Worm (Caenorhabditis elegans) whole organism, late embryonic: ENCODE results near the gene Y73F8A.26.

Experiments used
- C38D4.7 ChIP-seq: fragments of 200-800 bp; sonication (Bioruptor generic); optimal IDR thresholded peaks from 2 replicates; lab custom pipeline; 2018; ENCODE audit warnings: mild to moderate bottlenecking, missing genetic modification characterization, moderate library complexity, missing compliant biosample characterization
- K02D7.2 ChIP-seq: sonication (generic microtip); optimal IDR thresholded peaks from 2 replicates; lab custom pipeline; 2017; ENCODE audit warnings: mild to moderate bottlenecking, missing genetic modification characterization, missing compliant biosample characterization
- T23F11.4 ChIP-seq: fragments of 200-800 bp; sonication (Bioruptor generic); optimal IDR thresholded peaks from 2 replicates; lab custom pipeline; 2018; ENCODE audit warnings: mild to moderate bottlenecking, missing genetic modification characterization, missing compliant biosample characterization
- Y22D7AL.16 ChIP-seq: sonication (generic microtip); optimal IDR thresholded peaks from 2 replicates; lab custom pipeline; 2016; ENCODE audit warnings: missing genetic modification characterization, missing compliant biosample characterization
- ahr-1 ChIP-seq: sonication (generic microtip); optimal IDR thresholded peaks from 2 replicates; lab custom pipeline; 2016; ENCODE audit warnings: missing genetic modification characterization, missing compliant biosample characterization
- ama-1 ChIP-seq: fragments of 150-350 bp; optimal IDR thresholded peaks from 2 replicates; lab custom pipeline; 2014
- ceh-14 ChIP-seq: sonication (generic microtip); optimal IDR thresholded peaks from 2 replicates; lab custom pipeline; 2016; ENCODE audit warnings: missing genotype, missing genetic modification characterization, missing compliant biosample characterization
- ceh-18 ChIP-seq: sonication (generic microtip); optimal IDR thresholded peaks from 2 replicates; lab custom pipeline; 2016; ENCODE audit warnings: missing genetic modification characterization, missing compliant biosample characterization
- ceh-19 ChIP-seq: fragments of 200-800 bp; sonication (Bioruptor generic); optimal IDR thresholded peaks from 2 replicates; lab custom pipeline; 2018; ENCODE audit warnings: mild to moderate bottlenecking, missing genetic modification characterization, missing compliant biosample characterization
- ceh-22 ChIP-seq: sonication (generic microtip); optimal IDR thresholded peaks from 2 replicates; lab custom pipeline; 2017; ENCODE audit warnings: missing biosample characterization, missing genetic modification characterization
- ceh-24 ChIP-seq: sonication (generic microtip); optimal IDR thresholded peaks from 2 replicates; lab custom pipeline; 2016; ENCODE audit warnings: mild to moderate bottlenecking, missing genetic modification characterization, missing compliant biosample characterization
- ceh-30 ChIP-seq: fragments of 150-350 bp; optimal IDR thresholded peaks from 2 replicates; lab custom pipeline; 2014; ENCODE audit warnings: missing biosample characterization, missing genetic modification characterization
- ceh-34 ChIP-seq: sonication (generic microtip); optimal IDR thresholded peaks from 2 replicates; lab custom pipeline; 2016; ENCODE audit warnings: mild to moderate bottlenecking, missing genetic modification characterization, missing compliant biosample characterization
- ceh-45 ChIP-seq: fragments of 200-800 bp; sonication (Bioruptor generic); IDR thresholded peaks from 2 replicates; pipeline ENCODE4 v1.3.6; 2022; ENCODE audit warnings: missing genetic modification reagents, missing genetic modification characterization, missing compliant biosample characterization
- ceh-48 ChIP-seq: sonication (generic microtip); optimal IDR thresholded peaks from 2 replicates; lab custom pipeline; 2016; ENCODE audit warnings: missing genetic modification characterization, inconsistent platforms, missing compliant biosample characterization
- ceh-9 ChIP-seq: sonication (generic microtip); optimal IDR thresholded peaks from 2 replicates; lab custom pipeline; 2016; ENCODE audit warnings: mild to moderate bottlenecking, missing genetic modification characterization, inconsistent platforms, missing compliant biosample characterization
- che-1 ChIP-seq: sonication (generic microtip); optimal IDR thresholded peaks from 2 replicates; lab custom pipeline; 2016; ENCODE audit warnings: mild to moderate bottlenecking, missing genetic modification characterization, missing compliant biosample characterization
- dmd-4 ChIP-seq: sonication (generic microtip); optimal IDR thresholded peaks from 2 replicates; lab custom pipeline; 2016; ENCODE audit warnings: borderline replicate concordance, missing genetic modification characterization, missing compliant biosample characterization
- dve-1 ChIP-seq: sonication (generic microtip); optimal IDR thresholded peaks from 2 replicates; lab custom pipeline; 2017; ENCODE audit warnings: antibody characterized with exemption, mild to moderate bottlenecking, missing genetic modification characterization, missing compliant biosample characterization
- elt-2 ChIP-seq: sonication (generic microtip); optimal IDR thresholded peaks from 2 replicates; lab custom pipeline; 2016; ENCODE audit warnings: missing genetic modification reagents, missing genetic modification characterization, missing compliant biosample characterization
- elt-4 ChIP-seq: sonication (generic microtip); optimal IDR thresholded peaks from 2 replicates; lab custom pipeline; 2016; ENCODE audit warnings: missing genetic modification characterization, missing compliant biosample characterization
- eyg-1 ChIP-seq: sonication (generic microtip); optimal IDR thresholded peaks from 2 replicates; lab custom pipeline; 2016; ENCODE audit warnings: missing genotype, missing genetic modification characterization, missing compliant biosample characterization
- fax-1 ChIP-seq: sonication (generic microtip); optimal IDR thresholded peaks from 2 replicates; lab custom pipeline; 2016; ENCODE audit warnings: missing genotype, missing genetic modification characterization, missing compliant biosample characterization
- fkh-10 ChIP-seq: fragments of 150-350 bp; optimal IDR thresholded peaks from 2 replicates; lab custom pipeline; 2014; ENCODE audit warnings: missing biosample characterization, missing genetic modification reagents, missing genetic modification characterization
- hlh-13 ChIP-seq: fragments of 200-800 bp; sonication (Bioruptor generic); optimal IDR thresholded peaks from 2 replicates; lab custom pipeline; 2018; ENCODE audit warnings: mild to moderate bottlenecking, missing genetic modification characterization, missing compliant biosample characterization
- hlh-15 ChIP-seq: sonication (generic microtip); optimal IDR thresholded peaks from 2 replicates; lab custom pipeline; 2016; ENCODE audit warnings: missing genetic modification characterization, missing compliant biosample characterization
- hlh-30 ChIP-seq: sonication (generic microtip); optimal IDR thresholded peaks from 2 replicates; lab custom pipeline; 2017; ENCODE audit warnings: antibody characterized with exemption, missing genetic modification characterization, missing compliant biosample characterization; ENCODE audit not compliant: insufficient read depth
- hlh-6 ChIP-seq: sonication (generic microtip); optimal IDR thresholded peaks from 2 replicates; lab custom pipeline; 2016; ENCODE audit warnings: missing genotype, missing genetic modification characterization, missing compliant biosample characterization
- hlh-8 ChIP-seq: sonication (generic microtip); optimal IDR thresholded peaks from 2 replicates; lab custom pipeline; 2016; ENCODE audit warnings: missing genotype, missing genetic modification characterization, missing compliant biosample characterization
- lim-6 ChIP-seq: sonication (generic microtip); optimal IDR thresholded peaks from 2 replicates; lab custom pipeline; 2016; ENCODE audit warnings: missing genetic modification characterization, missing compliant biosample characterization
- lin-11 ChIP-seq: fragments of 200-800 bp; sonication (Bioruptor generic); optimal IDR thresholded peaks from 2 replicates; lab custom pipeline; 2018; ENCODE audit warnings: mild to moderate bottlenecking, missing genetic modification characterization, missing compliant biosample characterization
- madf-2 ChIP-seq: sonication (generic microtip); optimal IDR thresholded peaks from 2 replicates; lab custom pipeline; 2017; ENCODE audit warnings: missing genetic modification characterization, missing compliant biosample characterization
- mec-3 ChIP-seq: sonication (generic microtip); optimal IDR thresholded peaks from 2 replicates; lab custom pipeline; 2016; ENCODE audit warnings: borderline replicate concordance, missing genetic modification characterization, missing compliant biosample characterization
- nfya-1 ChIP-seq: sonication (generic microtip); optimal IDR thresholded peaks from 2 replicates; lab custom pipeline; 2017; ENCODE audit warnings: missing genetic modification characterization, mild to moderate bottlenecking, missing compliant biosample characterization, antibody characterized with exemption, moderate library complexity
- nhr-11 ChIP-seq: fragments of 150-350 bp; optimal IDR thresholded peaks from 2 replicates; lab custom pipeline; 2014; ENCODE audit warnings: missing biosample characterization, missing genetic modification characterization
- nhr-232 ChIP-seq: sonication (generic microtip); optimal IDR thresholded peaks from 2 replicates; lab custom pipeline; 2016; ENCODE audit warnings: missing genetic modification characterization, missing compliant biosample characterization
- npax-4 ChIP-seq: sonication (generic microtip); optimal IDR thresholded peaks from 2 replicates; lab custom pipeline; 2016; ENCODE audit warnings: missing genetic modification characterization, missing compliant biosample characterization
- odd-2 ChIP-seq: sonication (generic microtip); optimal IDR thresholded peaks from 2 replicates; lab custom pipeline; 2017; ENCODE audit warnings: antibody characterized with exemption, mild to moderate bottlenecking, missing genetic modification characterization, missing compliant biosample characterization
- pag-3 ChIP-seq: sonication (generic microtip); optimal IDR thresholded peaks from 2 replicates; lab custom pipeline; 2016; ENCODE audit warnings: missing compliant biosample characterization, missing genetic modification characterization, borderline replicate concordance
- pat-9 ChIP-seq: fragments of 200-800 bp; sonication (Bioruptor generic); optimal IDR thresholded peaks from 2 replicates; lab custom pipeline; 2018; ENCODE audit warnings: mild to moderate bottlenecking, missing genetic modification characterization, moderate library complexity, missing compliant biosample characterization
- pax-1 ChIP-seq: fragments of 150-350 bp; optimal IDR thresholded peaks from 2 replicates; lab custom pipeline; 2014; ENCODE audit warnings: missing biosample characterization, missing genetic modification characterization
- pha-2 ChIP-seq: sonication (generic microtip); optimal IDR thresholded peaks from 2 replicates; lab custom pipeline; 2017; ENCODE audit warnings: mild to moderate bottlenecking, missing genetic modification characterization, missing compliant biosample characterization
- pha-4 ChIP-seq: fragments of 150-350 bp; optimal IDR thresholded peaks from 2 replicates; lab custom pipeline; 2018; ENCODE audit warnings: missing biosample characterization, missing genetic modification reagents, missing genetic modification characterization
- pros-1 ChIP-seq: fragments of 150-350 bp; optimal IDR thresholded peaks from 2 replicates; lab custom pipeline; 2014; ENCODE audit warnings: missing biosample characterization, missing genetic modification reagents, missing genetic modification characterization
- ref-2 ChIP-seq: sonication (generic microtip); optimal IDR thresholded peaks from 2 replicates; lab custom pipeline; 2016; ENCODE audit warnings: missing genetic modification characterization, missing compliant biosample characterization
- rnt-1 ChIP-seq: sonication (generic microtip); optimal IDR thresholded peaks from 2 replicates; lab custom pipeline; 2016; ENCODE audit warnings: missing genetic modification characterization, missing compliant biosample characterization
- sdc-2 ChIP-seq: sonication (generic microtip); optimal IDR thresholded peaks from 2 replicates; lab custom pipeline; 2016; ENCODE audit warnings: missing genotype, missing genetic modification characterization, missing compliant biosample characterization
- sox-2 ChIP-seq: fragments of 200-800 bp; sonication (Bioruptor generic); IDR thresholded peaks from 2 replicates; pipeline ENCODE4 v1.3.6; 2022; ENCODE audit warnings: missing genetic modification reagents, missing genetic modification characterization, missing compliant biosample characterization
- tbx-7 ChIP-seq: sonication (generic microtip); optimal IDR thresholded peaks from 2 replicates; lab custom pipeline; 2016; ENCODE audit warnings: missing genotype, missing genetic modification characterization, missing compliant biosample characterization
- ttx-3 ChIP-seq: sonication (generic microtip); optimal IDR thresholded peaks from 2 replicates; lab custom pipeline; 2016; ENCODE audit warnings: missing genetic modification reagents, missing genetic modification characterization, missing compliant biosample characterization
- unc-42 ChIP-seq: sonication (generic microtip); optimal IDR thresholded peaks from 2 replicates; lab custom pipeline; 2016; ENCODE audit warnings: missing genotype, missing genetic modification characterization, missing compliant biosample characterization
- unc-55 ChIP-seq: sonication (generic microtip); optimal IDR thresholded peaks from 2 replicates; lab custom pipeline; 2017; ENCODE audit warnings: missing biosample characterization, missing genetic modification reagents, missing genetic modification characterization
- zip-5 ChIP-seq: sonication (generic microtip); optimal IDR thresholded peaks from 2 replicates; lab custom pipeline; 2016; ENCODE audit warnings: missing genetic modification characterization, missing compliant biosample characterization
- ztf-16 ChIP-seq: sonication (generic microtip); optimal IDR thresholded peaks from 2 replicates; lab custom pipeline; 2017; ENCODE audit warnings: missing genetic modification characterization, missing compliant biosample characterization

Gene Y73F8A.26

ce11 chrIV:15471430-15471829 lies 2.0 kb upstream of the Y73F8A.26 start, which contains the start of gene ntl-11:
Gene ntl-11, minus strand, starts transcription at chrIV:15471495.
- TF ChIP-seq fkh-10 (GFP tag; lab: Kevin White, UChicago) (peak; percentile 5), nhr-11 (no peak), dmd-4 (no peak), rnt-1 (peak; percentile 72), hlh-13 (GFP tag; lab: Kevin White, UChicago) (no peak), pha-2 (no peak), madf-2 (tag; lab: Kevin White, UChicago) (peak; percentile 14), pag-3 (tag; lab: Kevin White, UChicago) (no peak), hlh-8 (tag; lab: Kevin White, UChicago) (no peak), hlh-30 (tag; lab: Kevin White, UChicago) (peak; percentile 56), fax-1 (tag; lab: Kevin White, UChicago) (no peak), elt-2 (peak; percentile 64), dve-1 (peak; percentile 84), che-1 (tag; lab: Kevin White, UChicago) (no peak), ztf-16 (peak; percentile 34), ceh-48 (tag; lab: Kevin White, UChicago) (peak; percentile 29), pha-4 (tag; lab: Kevin White, UChicago) (no peak), odd-2 (tag; lab: Kevin White, UChicago) (no peak), ceh-14 (peak; percentile 31), pax-1 (tag; lab: Kevin White, UChicago) (no peak), lim-6 (tag; lab: Kevin White, UChicago) (no peak), ceh-30 (peak; percentile 36), hlh-6 (no peak), elt-4 (tag; lab: Kevin White, UChicago) (no peak), eyg-1 (tag; lab: Kevin White, UChicago) (no peak), C38D4.7 (no peak), Y22D7AL.16 (tag; lab: Kevin White, UChicago) (no peak), tbx-7 (no peak), pros-1 (no peak), ttx-3 (tag; lab: Kevin White, UChicago) (peak; percentile 22), sdc-2 (tag; lab: Kevin White, UChicago) (no peak), ceh-9 (tag; lab: Kevin White, UChicago) (no peak), ceh-18 (tag; lab: Kevin White, UChicago) (peak; percentile 85), zip-5 (no peak), ceh-45 (GFP tag; lab: Robert Waterston, UW) (no peak), ref-2 (tag; lab: Kevin White, UChicago) (no peak), nfya-1 (tag; lab: Kevin White, UChicago) (peak; percentile 91), npax-4 (tag; lab: Kevin White, UChicago) (no peak), unc-55 (GFP tag; lab: Kevin White, UChicago) (peak; percentile 73), T23F11.4 (GFP tag; lab: Kevin White, UChicago) (no peak), ceh-24 (no peak), unc-42 (tag; lab: Kevin White, UChicago) (peak; percentile 70), ceh-34 (tag; lab: Kevin White, UChicago) (peak; percentile 73), ceh-22 (tag; lab: Kevin White, UChicago) (no peak), ama-1 (lab: Kevin White, UChicago) (no peak), ceh-19 (no peak), sox-2 (0 out of 2 replicates have a peak, but pooled peaks have one; percentile 21), hlh-15 (no peak), mec-3 (tag; lab: Kevin White, UChicago) (no peak), pat-9 (tag; lab: Kevin White, UChicago) (no peak), nhr-232 (no peak), lin-11 (tag; lab: Kevin White, UChicago) (peak; percentile 13), K02D7.2 (tag; lab: Kevin White, UChicago) (no peak), ahr-1 (no peak)
